Worm (Caenorhabditis elegans) whole organism, late embryonic: ENCODE measurements around the gene ZC443.2.

Experiments
- C38D4.7 ChIP-seq: fragments of 200-800 bp; sonication (Bioruptor generic); optimal IDR thresholded peaks from 2 replicates; lab custom pipeline; 2018; ENCODE audit warnings: mild to moderate bottlenecking, missing genetic modification characterization, moderate library complexity, missing compliant biosample characterization
- F13H6.1 ChIP-seq: sonication (generic microtip); optimal IDR thresholded peaks from 2 replicates; lab custom pipeline; 2016; ENCODE audit warnings: missing genetic modification characterization, missing compliant biosample characterization
- K02D7.2 ChIP-seq: sonication (generic microtip); optimal IDR thresholded peaks from 2 replicates; lab custom pipeline; 2017; ENCODE audit warnings: mild to moderate bottlenecking, missing genetic modification characterization, missing compliant biosample characterization
- K09A11.1 ChIP-seq: sonication (generic microtip); optimal IDR thresholded peaks from 2 replicates; lab custom pipeline; 2017; ENCODE audit warnings: antibody characterized with exemption, mild to moderate bottlenecking, missing genetic modification characterization, missing compliant biosample characterization; ENCODE audit not compliant: insufficient read depth
- T23F11.4 ChIP-seq: fragments of 200-800 bp; sonication (Bioruptor generic); optimal IDR thresholded peaks from 2 replicates; lab custom pipeline; 2018; ENCODE audit warnings: mild to moderate bottlenecking, missing genetic modification characterization, missing compliant biosample characterization
- Y22D7AL.16 ChIP-seq: sonication (generic microtip); optimal IDR thresholded peaks from 2 replicates; lab custom pipeline; 2016; ENCODE audit warnings: missing genetic modification characterization, missing compliant biosample characterization
- ahr-1 ChIP-seq: sonication (generic microtip); optimal IDR thresholded peaks from 2 replicates; lab custom pipeline; 2016; ENCODE audit warnings: missing genetic modification characterization, missing compliant biosample characterization
- ama-1 ChIP-seq: fragments of 150-350 bp; optimal IDR thresholded peaks from 2 replicates; lab custom pipeline; 2014
- ceh-18 ChIP-seq: sonication (generic microtip); optimal IDR thresholded peaks from 2 replicates; lab custom pipeline; 2016; ENCODE audit warnings: missing genetic modification characterization, missing compliant biosample characterization
- ceh-19 ChIP-seq: fragments of 200-800 bp; sonication (Bioruptor generic); optimal IDR thresholded peaks from 2 replicates; lab custom pipeline; 2018; ENCODE audit warnings: mild to moderate bottlenecking, missing genetic modification characterization, missing compliant biosample characterization
- ceh-2 ChIP-seq: sonication (generic microtip); optimal IDR thresholded peaks from 2 replicates; lab custom pipeline; 2016; ENCODE audit warnings: missing genotype, missing genetic modification characterization, missing compliant biosample characterization
- ceh-24 ChIP-seq: sonication (generic microtip); optimal IDR thresholded peaks from 2 replicates; lab custom pipeline; 2016; ENCODE audit warnings: mild to moderate bottlenecking, missing genetic modification characterization, missing compliant biosample characterization
- ceh-30 ChIP-seq: fragments of 150-350 bp; optimal IDR thresholded peaks from 2 replicates; lab custom pipeline; 2014; ENCODE audit warnings: missing biosample characterization, missing genetic modification characterization
- ceh-48 ChIP-seq: sonication (generic microtip); optimal IDR thresholded peaks from 2 replicates; lab custom pipeline; 2016; ENCODE audit warnings: missing genetic modification characterization, inconsistent platforms, missing compliant biosample characterization
- ceh-9 ChIP-seq: sonication (generic microtip); optimal IDR thresholded peaks from 2 replicates; lab custom pipeline; 2016; ENCODE audit warnings: mild to moderate bottlenecking, missing genetic modification characterization, inconsistent platforms, missing compliant biosample characterization
- dmd-4 ChIP-seq: sonication (generic microtip); optimal IDR thresholded peaks from 2 replicates; lab custom pipeline; 2016; ENCODE audit warnings: borderline replicate concordance, missing genetic modification characterization, missing compliant biosample characterization
- dve-1 ChIP-seq: sonication (generic microtip); optimal IDR thresholded peaks from 2 replicates; lab custom pipeline; 2017; ENCODE audit warnings: antibody characterized with exemption, mild to moderate bottlenecking, missing genetic modification characterization, missing compliant biosample characterization
- elt-2 ChIP-seq: sonication (generic microtip); optimal IDR thresholded peaks from 2 replicates; lab custom pipeline; 2016; ENCODE audit warnings: missing genetic modification reagents, missing genetic modification characterization, missing compliant biosample characterization
- ets-4 ChIP-seq: sonication (generic microtip); optimal IDR thresholded peaks from 2 replicates; lab custom pipeline; 2016; ENCODE audit warnings: missing genetic modification characterization, missing compliant biosample characterization
- fax-1 ChIP-seq: sonication (generic microtip); optimal IDR thresholded peaks from 2 replicates; lab custom pipeline; 2016; ENCODE audit warnings: missing genotype, missing genetic modification characterization, missing compliant biosample characterization
- fkh-10 ChIP-seq: fragments of 150-350 bp; optimal IDR thresholded peaks from 2 replicates; lab custom pipeline; 2014; ENCODE audit warnings: missing biosample characterization, missing genetic modification reagents, missing genetic modification characterization
- gmeb-2 ChIP-seq: sonication (generic microtip); optimal IDR thresholded peaks from 2 replicates; lab custom pipeline; 2016; ENCODE audit warnings: missing genetic modification characterization, inconsistent platforms, missing compliant biosample characterization
- hlh-13 ChIP-seq: fragments of 200-800 bp; sonication (Bioruptor generic); optimal IDR thresholded peaks from 2 replicates; lab custom pipeline; 2018; ENCODE audit warnings: mild to moderate bottlenecking, missing genetic modification characterization, missing compliant biosample characterization
- hlh-15 ChIP-seq: sonication (generic microtip); optimal IDR thresholded peaks from 2 replicates; lab custom pipeline; 2016; ENCODE audit warnings: missing genetic modification characterization, missing compliant biosample characterization
- hlh-30 ChIP-seq: sonication (generic microtip); optimal IDR thresholded peaks from 2 replicates; lab custom pipeline; 2017; ENCODE audit warnings: antibody characterized with exemption, missing genetic modification characterization, missing compliant biosample characterization; ENCODE audit not compliant: insufficient read depth
- hlh-6 ChIP-seq: sonication (generic microtip); optimal IDR thresholded peaks from 2 replicates; lab custom pipeline; 2016; ENCODE audit warnings: missing genotype, missing genetic modification characterization, missing compliant biosample characterization
- hlh-8 ChIP-seq: sonication (generic microtip); optimal IDR thresholded peaks from 2 replicates; lab custom pipeline; 2016; ENCODE audit warnings: missing genotype, missing genetic modification characterization, missing compliant biosample characterization
- lin-11 ChIP-seq: fragments of 200-800 bp; sonication (Bioruptor generic); optimal IDR thresholded peaks from 2 replicates; lab custom pipeline; 2018; ENCODE audit warnings: mild to moderate bottlenecking, missing genetic modification characterization, missing compliant biosample characterization
- mec-3 ChIP-seq: sonication (generic microtip); optimal IDR thresholded peaks from 2 replicates; lab custom pipeline; 2016; ENCODE audit warnings: borderline replicate concordance, missing genetic modification characterization, missing compliant biosample characterization
- nfya-1 ChIP-seq: sonication (generic microtip); optimal IDR thresholded peaks from 2 replicates; lab custom pipeline; 2017; ENCODE audit warnings: missing genetic modification characterization, mild to moderate bottlenecking, missing compliant biosample characterization, antibody characterized with exemption, moderate library complexity
- odd-2 ChIP-seq: sonication (generic microtip); optimal IDR thresholded peaks from 2 replicates; lab custom pipeline; 2017; ENCODE audit warnings: antibody characterized with exemption, mild to moderate bottlenecking, missing genetic modification characterization, missing compliant biosample characterization
- pag-3 ChIP-seq: sonication (generic microtip); optimal IDR thresholded peaks from 2 replicates; lab custom pipeline; 2016; ENCODE audit warnings: missing compliant biosample characterization, missing genetic modification characterization, borderline replicate concordance
- pat-9 ChIP-seq: fragments of 200-800 bp; sonication (Bioruptor generic); optimal IDR thresholded peaks from 2 replicates; lab custom pipeline; 2018; ENCODE audit warnings: mild to moderate bottlenecking, missing genetic modification characterization, moderate library complexity, missing compliant biosample characterization
- pha-2 ChIP-seq: sonication (generic microtip); optimal IDR thresholded peaks from 2 replicates; lab custom pipeline; 2017; ENCODE audit warnings: mild to moderate bottlenecking, missing genetic modification characterization, missing compliant biosample characterization
- pha-4 ChIP-seq: fragments of 150-350 bp; optimal IDR thresholded peaks from 2 replicates; lab custom pipeline; 2018; ENCODE audit warnings: missing biosample characterization, missing genetic modification reagents, missing genetic modification characterization
- ref-2 ChIP-seq: sonication (generic microtip); optimal IDR thresholded peaks from 2 replicates; lab custom pipeline; 2016; ENCODE audit warnings: missing genetic modification characterization, missing compliant biosample characterization
- sdc-2 ChIP-seq: sonication (generic microtip); optimal IDR thresholded peaks from 2 replicates; lab custom pipeline; 2016; ENCODE audit warnings: missing genotype, missing genetic modification characterization, missing compliant biosample characterization
- sox-2 ChIP-seq: fragments of 200-800 bp; sonication (Bioruptor generic); IDR thresholded peaks from 2 replicates; pipeline ENCODE4 v1.3.6; 2022; ENCODE audit warnings: missing genetic modification reagents, missing genetic modification characterization, missing compliant biosample characterization
- tbx-2 ChIP-seq: sonication (generic microtip); optimal IDR thresholded peaks from 2 replicates; lab custom pipeline; 2016; ENCODE audit warnings: missing genetic modification characterization, missing compliant biosample characterization
- tbx-7 ChIP-seq: sonication (generic microtip); optimal IDR thresholded peaks from 2 replicates; lab custom pipeline; 2016; ENCODE audit warnings: missing genotype, missing genetic modification characterization, missing compliant biosample characterization
- ttx-3 ChIP-seq: sonication (generic microtip); optimal IDR thresholded peaks from 2 replicates; lab custom pipeline; 2016; ENCODE audit warnings: missing genetic modification reagents, missing genetic modification characterization, missing compliant biosample characterization
- unc-3 ChIP-seq, 2 experiments: fragments of 200-800 bp in 1 of 2; sonication (Bioruptor generic) in 1 of 2; sonication (generic microtip) in 1 of 2; conservative IDR thresholded peaks in 1 of 2; optimal IDR thresholded peaks in 1 of 2; 2 replicates each; pipeline versions ENCODE4 v1.3.6 to Lab custom; 2016 to 2022; ENCODE audit warnings: missing compliant biosample characterization in 2 of 2, missing genetic modification characterization in 2 of 2, missing genetic modification reagents in 1 of 2
- unc-42 ChIP-seq: sonication (generic microtip); optimal IDR thresholded peaks from 2 replicates; lab custom pipeline; 2016; ENCODE audit warnings: missing genotype, missing genetic modification characterization, missing compliant biosample characterization
- unc-86 ChIP-seq: sonication (generic microtip); optimal IDR thresholded peaks from 2 replicates; lab custom pipeline; 2016; ENCODE audit warnings: missing genetic modification characterization, missing compliant biosample characterization
- zip-5 ChIP-seq: sonication (generic microtip); optimal IDR thresholded peaks from 2 replicates; lab custom pipeline; 2016; ENCODE audit warnings: missing genetic modification characterization, missing compliant biosample characterization
- ztf-16 ChIP-seq: sonication (generic microtip); optimal IDR thresholded peaks from 2 replicates; lab custom pipeline; 2017; ENCODE audit warnings: missing genetic modification characterization, missing compliant biosample characterization

Gene ZC443.2

ce11 chrV:12786340-12786739, 24.7 kb downstream of the ZC443.2 start:
- TF ChIP-seq nfya-1 (tag; lab: Kevin White, UChicago) (no peak), pha-2 (tag; lab: Kevin White, UChicago) (no peak), hlh-30 (tag; lab: Kevin White, UChicago) (no peak)
- TF ChIP-seq, all 69 proteins: peak for 0

DNA sequence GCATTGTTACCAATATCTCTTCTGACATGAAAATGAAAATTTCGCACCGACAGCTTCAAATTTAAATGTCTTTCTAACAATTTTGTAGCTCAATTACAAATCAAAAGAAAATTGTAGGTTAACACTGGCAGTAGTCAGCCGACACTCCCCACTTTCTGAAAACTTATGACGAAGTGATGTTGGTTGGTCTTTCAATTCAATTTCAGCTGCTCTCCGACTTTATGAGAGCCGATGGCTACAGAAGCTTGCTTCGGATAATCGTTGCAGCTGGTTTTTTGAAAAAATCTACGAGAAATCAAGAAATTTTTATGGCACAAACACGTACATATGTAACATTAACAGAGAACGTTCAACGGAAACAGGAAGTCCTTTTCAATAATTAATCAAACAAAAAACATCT, 26.1 kb downstream of the ZC443.2 start, which contains the start of gene sre-20:
sre-20 (minus strand) TSS at position 101 of the 400 bp plus-strand sequence.
- TF ChIP-seq sox-2 (GFP tag; lab: Robert Waterston, UW), result no peak
- no peak for TF ChIP-seq ttx-3 (tag; lab: Kevin White, UChicago)
- TF ChIP-seq unc-42, result no peak
- TF ChIP-seq odd-2 (tag; lab: Kevin White, UChicago), result no peak
- no peak for TF ChIP-seq tbx-2 (tag; lab: Kevin White, UChicago)
- TF ChIP-seq ceh-2 (tag; lab: Kevin White, UChicago), result no peak
- TF ChIP-seq lin-11 (tag; lab: Kevin White, UChicago), result no peak
- TF ChIP-seq gmeb-2 (tag; lab: Kevin White, UChicago), result no peak
- TF ChIP-seq Y22D7AL.16, result no peak
- no peak for TF ChIP-seq tbx-7 (tag; lab: Kevin White, UChicago)
- TF ChIP-seq ceh-48, result no peak
- TF ChIP-seq C38D4.7 (GFP tag; lab: Kevin White, UChicago), result no peak
- TF ChIP-seq hlh-8 (tag; lab: Kevin White, UChicago), result no peak
- no peak for TF ChIP-seq dmd-4 (tag; lab: Kevin White, UChicago)
- TF ChIP-seq elt-2 (tag; lab: Kevin White, UChicago), result no peak
- TF ChIP-seq zip-5 (tag; lab: Kevin White, UChicago), result no peak
- no peak for TF ChIP-seq ama-1 (lab: Kevin White, UChicago)
- TF ChIP-seq, all 69 proteins: peak for 0

ce11 chrV:12780248-12780647, 30.7 kb downstream of the ZC443.2 start:
- TF ChIP-seq gmeb-2 (tag; lab: Kevin White, UChicago) (peak; percentile 92), hlh-13 (GFP tag; lab: Kevin White, UChicago) (peak; percentile 80), ets-4 (tag; lab: Kevin White, UChicago) (peak; percentile 48), K09A11.1 (tag; lab: Kevin White, UChicago) (peak; percentile 68), lin-11 (tag; lab: Kevin White, UChicago) (peak; percentile 86), ceh-48 (peak; percentile 77), ttx-3 (tag; lab: Kevin White, UChicago) (peak; percentile 88), pha-2 (tag; lab: Kevin White, UChicago) (peak; percentile 92), pag-3 (tag; lab: Kevin White, UChicago) (peak; percentile 71), fax-1 (tag; lab: Kevin White, UChicago) (peak; percentile 88), pat-9 (tag; lab: Kevin White, UChicago) (peak; percentile 87), hlh-15 (peak; percentile 86), hlh-30 (tag; lab: Kevin White, UChicago) (peak; percentile 30), ceh-9 (tag; lab: Kevin White, UChicago) (peak; percentile 84), ref-2 (tag; lab: Kevin White, UChicago) (peak; percentile 91), ztf-16 (tag; lab: Kevin White, UChicago) (peak; percentile 91), ceh-18 (tag; lab: Kevin White, UChicago) (peak; percentile 75), ceh-24 (tag; lab: Kevin White, UChicago) (peak; percentile 47), fkh-10 (peak; percentile 81), odd-2 (tag; lab: Kevin White, UChicago) (peak; percentile 76), ahr-1 (tag; lab: Kevin White, UChicago) (peak; percentile 67), mec-3 (no peak), K02D7.2 (peak; percentile 88), sdc-2 (peak; percentile 73), dve-1 (tag; lab: Kevin White, UChicago) (peak; percentile 81), sox-2 (GFP tag; lab: Robert Waterston, UW) (peak; percentile 88), T23F11.4 (GFP tag; lab: Kevin White, UChicago) (peak; percentile 90), unc-86 (tag; lab: Kevin White, UChicago) (peak; percentile 88), ceh-30 (peak; percentile 38), hlh-6 (peak; percentile 96), unc-42 (peak; percentile 68), pha-4 (tag; lab: Kevin White, UChicago) (no peak), ceh-19 (peak; percentile 95), F13H6.1 (tag; lab: Kevin White, UChicago) (peak; percentile 81), ceh-2 (tag; lab: Kevin White, UChicago) (peak; percentile 82), unc-3 (GFP tag; conservative IDR thresholded peaks at IDR 0.05; lab: Robert Waterston, UW) (peak; percentile 96), unc-3 (tag; optimal IDR thresholded peaks at IDR 0.05; lab: Kevin White, UChicago) (peak; percentile 84)
